Worm (Caenorhabditis elegans) whole organism, L2 larva: ENCODE results near the gene C17F4.3.

ENCODE experiments used
- alr-1 ChIP-seq: fragments of 150-350 bp; optimal IDR thresholded peaks from 2 replicates; lab custom pipeline; 2014; ENCODE audit warnings: missing biosample characterization, missing genetic modification characterization
- ceh-82 ChIP-seq: fragments of 150-350 bp; optimal IDR thresholded peaks from 2 replicates; lab custom pipeline; 2014; ENCODE audit warnings: missing biosample characterization, missing genetic modification characterization
- mab-5 ChIP-seq: fragments of 150-350 bp; optimal IDR thresholded peaks from 2 replicates; lab custom pipeline; 2014; ENCODE audit warnings: missing biosample characterization, missing genetic modification characterization
- mdl-1 ChIP-seq, 2 experiments: fragments of 150-350 bp in 1 of 2; sonication (generic microtip) in 1 of 2; optimal IDR thresholded peaks; 2 replicates each; lab custom pipeline; 2017; ENCODE audit warnings: missing biosample characterization in 2 of 2, missing genetic modification characterization in 2 of 2
- nhr-11 ChIP-seq: fragments of 150-350 bp; optimal IDR thresholded peaks from 2 replicates; lab custom pipeline; 2014; ENCODE audit warnings: missing biosample characterization, missing genetic modification characterization
- nhr-237 ChIP-seq: fragments of 150-350 bp; optimal IDR thresholded peaks from 2 replicates; lab custom pipeline; 2014; ENCODE audit warnings: missing biosample characterization, missing genetic modification characterization
- skn-1 ChIP-seq: sonication (generic microtip); optimal IDR thresholded peaks from 2 replicates; lab custom pipeline; 2017; ENCODE audit warnings: missing biosample characterization, missing genetic modification characterization
- snpc-4 ChIP-seq: fragments of 150-350 bp; optimal IDR thresholded peaks from 2 replicates; lab custom pipeline; 2014; ENCODE audit warnings: missing biosample characterization, missing genetic modification characterization
- unc-39 ChIP-seq: fragments of 150-350 bp; optimal IDR thresholded peaks from 2 replicates; lab custom pipeline; 2014; ENCODE audit warnings: missing biosample characterization, missing genetic modification characterization
- unc-62 ChIP-seq: fragments of 150-350 bp; optimal IDR thresholded peaks from 2 replicates; lab custom pipeline; 2014; ENCODE audit warnings: missing biosample characterization, missing genetic modification reagents, missing genetic modification characterization
- ztf-1 ChIP-seq: fragments of 200-800 bp; sonication (Bioruptor generic); conservative IDR thresholded peaks from 2 replicates; pipeline ENCODE4 v1.3.6; 2022; ENCODE audit warnings: missing genetic modification characterization, missing compliant biosample characterization

DNA sequence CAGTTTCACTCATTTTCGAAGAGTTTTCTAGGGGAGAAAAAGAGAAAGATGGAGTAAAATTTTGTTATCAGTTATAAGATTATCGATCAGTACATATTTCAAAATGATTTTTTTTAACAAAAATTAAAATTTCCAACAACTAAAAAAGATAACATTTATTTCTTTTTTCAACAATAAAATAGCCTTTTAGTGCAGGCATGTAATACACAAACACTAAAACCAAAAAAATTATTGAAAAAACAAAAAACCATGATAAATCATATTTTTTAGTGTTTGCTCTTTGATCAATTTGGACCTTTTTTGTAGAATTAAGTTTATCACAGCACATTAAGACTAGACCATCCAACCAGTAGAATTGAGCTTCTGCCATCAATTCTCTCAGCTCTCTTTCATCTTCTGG is 15.7 kb upstream of the C17F4.3 start, which contains the start of gene ZC239.15:
- TF ChIP-seq ceh-82 (tag; lab: Kevin White, UChicago) (no peak), unc-39 (no peak), nhr-237 (tag; lab: Kevin White, UChicago) (no peak), mab-5 (tag; lab: Kevin White, UChicago) (no peak), mdl-1 (tag; optimal IDR thresholded peaks at IDR 0.05; lab: Kevin White, UChicago) (no peak), alr-1 (no peak), skn-1 (tag; lab: Kevin White, UChicago) (no peak), unc-62 (GFP tag; lab: Kevin White, UChicago) (no peak), ztf-1 (GFP tag; lab: Robert Waterston, UW) (no peak), nhr-11 (no peak), snpc-4 (tag; lab: Kevin White, UChicago) (no peak)
